Fruit fly (Drosophila melanogaster) whole organism: Measurements from ENCODE around the gene CG2147.

ENCODE experiments used
- CG8478 ChIP-seq: fragments of >200 bp; optimal IDR thresholded peaks from 2 replicates; lab custom pipeline; 2018; ENCODE audit warnings: inconsistent platforms
- Dll ChIP-seq: fragments of >200 bp; optimal IDR thresholded peaks from 2 replicates; lab custom pipeline; 2017
- EcR ChIP-seq, 2 experiments: fragments of >200 bp; optimal IDR thresholded peaks; 2 replicates each; lab custom pipeline; 2017; ENCODE audit warnings: missing biosample characterization in 2 of 2, missing genetic modification characterization in 2 of 2, missing genetic modification reagents in 2 of 2
- pan ChIP-seq: fragments of >200 bp; optimal IDR thresholded peaks from 2 replicates; lab custom pipeline; 2017
- psq ChIP-seq: fragments of >200 bp; optimal IDR thresholded peaks from 2 replicates; lab custom pipeline; 2017
- usp ChIP-seq: fragments of >200 bp; optimal IDR thresholded peaks from 2 replicates; lab custom pipeline; 2017; ENCODE audit warnings: missing biosample characterization, missing genetic modification characterization, mixed read lengths

CG2147 gene

dm6 chrX:8207054-8207453, 33.4 kb upstream of the CG2147 start:
- TF ChIP-seq CG8478 (lab: Kevin White, UChicago) (no peak), usp (GFP tag; lab: Kevin White, UChicago) (no peak), pan (lab: Kevin White, UChicago) (no peak), psq (no peak), EcR (GFP tag; optimal IDR thresholded peaks at IDR 0.05; lab: Kevin White, UChicago) (no peak), Dll (lab: Kevin White, UChicago) (no peak)

DNA sequence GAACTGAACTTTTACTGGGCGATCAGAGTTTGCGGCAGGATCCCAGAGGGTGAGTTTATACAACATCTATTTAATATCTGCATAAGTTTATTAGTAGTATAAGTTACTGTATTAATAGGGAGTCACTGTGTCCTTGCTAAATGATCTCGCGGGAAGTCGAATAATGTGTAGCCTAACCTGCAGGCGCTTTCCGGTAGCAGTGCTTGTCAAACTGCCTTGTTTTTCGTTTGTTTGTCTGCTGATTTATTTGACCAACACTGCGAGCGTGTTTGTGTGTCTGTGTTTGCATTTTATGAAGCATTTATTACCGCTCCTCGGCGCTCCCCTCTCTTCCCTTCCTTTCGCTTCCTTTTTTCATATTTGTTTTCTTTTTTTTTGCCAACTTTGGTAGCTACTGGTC, 29.9 kb upstream of the CG2147 start:
- no peak for TF ChIP-seq pan (lab: Kevin White, UChicago)
- no peak for TF ChIP-seq CG8478 (lab: Kevin White, UChicago)
- TF ChIP-seq usp (GFP tag; lab: Kevin White, UChicago): no peak
- no peak for TF ChIP-seq EcR (GFP tag; optimal IDR thresholded peaks at IDR 0.05; lab: Kevin White, UChicago)
- no peak for TF ChIP-seq Dll (lab: Kevin White, UChicago)
- TF ChIP-seq psq: no peak

DNA sequence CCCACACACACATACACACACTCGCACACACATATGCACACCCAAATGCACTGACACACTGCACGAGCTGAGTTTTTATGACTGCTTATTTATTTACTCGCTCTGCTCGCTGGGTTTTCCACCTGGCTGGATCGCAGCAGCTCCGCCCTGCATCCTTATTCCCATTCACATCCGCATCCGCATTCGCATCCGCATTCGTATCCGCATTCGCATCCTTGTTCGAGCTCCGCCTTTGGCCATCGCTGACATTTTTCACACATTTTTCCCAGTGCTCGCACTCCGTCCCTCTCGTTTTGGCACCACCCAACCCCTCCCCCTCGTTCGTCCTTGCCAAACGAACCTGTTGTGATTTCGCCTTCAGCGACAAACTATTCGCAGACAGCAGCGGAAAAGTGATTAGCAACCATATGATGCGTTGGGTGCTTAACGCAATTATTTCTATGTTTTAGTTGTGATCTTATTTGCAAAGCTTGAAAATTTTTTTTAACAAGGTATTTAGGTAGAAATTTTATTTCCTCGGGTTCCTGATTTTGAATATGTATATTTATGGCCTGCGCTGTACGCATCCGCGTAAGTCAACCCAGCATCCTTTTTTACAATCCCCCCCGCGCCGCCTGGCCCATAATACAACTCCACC, 29.3 kb upstream of the CG2147 start:
- TF ChIP-seq Dll (lab: Kevin White, UChicago): no peak
- no peak for TF ChIP-seq usp (GFP tag; lab: Kevin White, UChicago)
- no peak for TF ChIP-seq psq
- no peak for TF ChIP-seq EcR (GFP tag; optimal IDR thresholded peaks at IDR 0.05; lab: Kevin White, UChicago)
- TF ChIP-seq CG8478 (lab: Kevin White, UChicago): no peak
- TF ChIP-seq pan (lab: Kevin White, UChicago): no peak

- TF ChIP-seq Dll (lab: Kevin White, UChicago): no peak
- no peak for TF ChIP-seq EcR (GFP tag; optimal IDR thresholded peaks at IDR 0.05; lab: Kevin White, UChicago)
- no peak for TF ChIP-seq usp (GFP tag; lab: Kevin White, UChicago)
- no peak for TF ChIP-seq pan (lab: Kevin White, UChicago)
- TF ChIP-seq CG8478 (lab: Kevin White, UChicago): no peak
- no peak for TF ChIP-seq psq
Observed at dm6 chrX:8211731-8212468, 28.6 kb upstream of the CG2147 start.

DNA sequence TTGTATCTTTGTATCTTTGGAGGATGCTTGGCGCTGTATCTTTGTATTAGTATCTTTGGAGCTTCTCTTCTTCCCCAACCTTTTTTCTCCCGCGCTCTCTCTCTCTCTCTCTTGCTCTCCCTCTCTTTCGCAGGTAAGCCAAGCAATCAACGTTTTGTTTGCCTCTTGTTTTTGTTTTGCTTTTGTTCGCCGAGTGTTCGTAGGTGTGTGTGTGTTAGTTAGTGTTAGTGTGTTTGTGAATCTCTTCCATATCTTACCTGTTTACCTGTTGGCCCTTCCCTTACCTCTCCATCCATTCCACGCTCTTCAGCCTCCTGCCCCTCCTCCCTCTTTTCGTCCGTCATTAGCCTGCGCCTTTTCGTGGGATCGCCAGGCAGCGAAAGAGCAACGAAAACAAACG, 26.5 kb upstream of the CG2147 start:
- TF ChIP-seq usp (GFP tag; lab: Kevin White, UChicago) (no peak), EcR (GFP tag; optimal IDR thresholded peaks at IDR 0.05; lab: Kevin White, UChicago) (peak in 1 of 2 experiments; percentile 10), psq (no peak), Dll (lab: Kevin White, UChicago) (peak; percentile 53), pan (lab: Kevin White, UChicago) (no peak), CG8478 (lab: Kevin White, UChicago) (no peak)

dm6 chrX:8215094-8215854, 25.2 kb upstream of the CG2147 start:
- TF ChIP-seq pan (lab: Kevin White, UChicago) (no peak), Dll (lab: Kevin White, UChicago) (no peak), usp (GFP tag; lab: Kevin White, UChicago) (no peak), EcR (GFP tag; optimal IDR thresholded peaks at IDR 0.05; lab: Kevin White, UChicago) (no peak), psq (no peak), CG8478 (lab: Kevin White, UChicago) (no peak)

DNA sequence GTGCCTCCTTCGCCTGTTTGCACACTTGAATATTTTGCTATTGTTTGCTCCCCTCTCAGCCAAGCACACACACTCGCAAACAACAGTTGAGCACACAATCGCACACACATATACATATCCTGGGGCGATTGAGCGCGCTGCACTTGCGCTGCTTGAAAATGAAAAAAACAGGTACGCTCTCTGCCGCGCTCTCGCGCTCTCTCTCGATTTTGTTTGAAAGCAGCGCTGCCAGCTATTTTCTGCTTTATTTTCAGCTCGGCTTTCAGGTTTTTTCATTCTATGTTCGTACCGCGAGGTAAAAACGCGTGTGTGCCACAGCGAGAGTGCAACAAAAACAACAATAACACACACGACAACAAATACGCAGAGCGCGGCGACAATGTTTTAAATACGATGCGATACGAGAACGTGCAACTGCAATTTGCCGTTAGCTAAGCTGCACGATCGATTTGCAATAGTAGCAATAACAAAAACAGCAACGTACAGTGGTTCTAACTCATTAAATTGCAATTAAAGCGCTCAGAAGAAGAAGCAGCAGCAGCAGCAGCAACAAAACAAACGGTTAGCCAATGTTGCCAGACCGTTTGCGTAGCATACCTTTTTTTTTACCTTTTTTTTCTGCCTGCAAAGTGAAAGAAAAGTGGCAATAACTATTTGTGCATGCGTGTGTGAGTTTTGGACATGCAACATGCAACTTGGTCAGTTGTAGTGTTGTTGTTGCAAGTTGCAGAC, 24.5 kb upstream of the CG2147 start:
- TF ChIP-seq usp (GFP tag; lab: Kevin White, UChicago) (no peak), CG8478 (lab: Kevin White, UChicago) (no peak), pan (lab: Kevin White, UChicago) (no peak), EcR (GFP tag; optimal IDR thresholded peaks at IDR 0.05; lab: Kevin White, UChicago) (no peak), psq (no peak), Dll (lab: Kevin White, UChicago) (no peak)

dm6 chrX:8227942-8228341, 12.5 kb upstream of the CG2147 start:
- no peak for TF ChIP-seq usp (GFP tag; lab: Kevin White, UChicago)
- TF ChIP-seq CG8478 (lab: Kevin White, UChicago): no peak
- TF ChIP-seq EcR (GFP tag; optimal IDR thresholded peaks at IDR 0.05; lab: Kevin White, UChicago): no peak
- no peak for TF ChIP-seq Dll (lab: Kevin White, UChicago)
- no peak for TF ChIP-seq pan (lab: Kevin White, UChicago)
- TF ChIP-seq psq: no peak

- TF ChIP-seq Dll (lab: Kevin White, UChicago): no peak
- no peak for TF ChIP-seq CG8478 (lab: Kevin White, UChicago)
- TF ChIP-seq psq: no peak
- no peak for TF ChIP-seq pan (lab: Kevin White, UChicago)
- no peak for TF ChIP-seq EcR (GFP tag; optimal IDR thresholded peaks at IDR 0.05; lab: Kevin White, UChicago)
- TF ChIP-seq usp (GFP tag; lab: Kevin White, UChicago): no peak
Observed at dm6 chrX:8229918-8230699, 10.4 kb upstream of the CG2147 start.
